Fruit fly (Drosophila melanogaster) S2 (cell line): ENCODE measurements around the gene dj.

Source experiments
- CG8478 ChIP-seq: fragments of >200 bp; optimal IDR thresholded peaks from 2 replicates; lab custom pipeline; 2018
- CTCF ChIP-seq, 2 experiments: fragments of >200 bp; optimal IDR thresholded peaks; 2 replicates each; lab custom pipeline; 2018

- no peak for TF ChIP-seq CTCF (optimal IDR thresholded peaks at IDR 0.05; lab: Kevin White, UChicago)
- no peak for TF ChIP-seq CG8478 (lab: Kevin White, UChicago)
Measured at dm6 chr3R:7031553-7031952, 27.6 kb upstream of the dj start.
